Fruit fly (Drosophila melanogaster): ENCODE measurements around the gene CG3397.
"Not testable (repeated sequence)": the region's sequence is repeated elsewhere in the genome, so short reads cannot be mapped to it uniquely, and the experiment has no call there.

dm6 chr3R:11958235-11958634 is 26.1 kb downstream of the CG3397 start, which contains the start of gene Hsp70Ab:
- TF ChIP-seq OdsH (GFP tag; optimal IDR thresholded peaks at IDR 0.05); sage (GFP tag; optimal IDR thresholded peaks at IDR 0.05); h (GFP tag; optimal IDR thresholded peaks at IDR 0.05); br (GFP tag; optimal IDR thresholded peaks at IDR 0.05); Mio (GFP tag; optimal IDR thresholded peaks at IDR 0.05); Myc (optimal IDR thresholded peaks at IDR 0.05): not testable (repeated sequence)

Measured in whole organism, wandering third instar larva.